Worm (Caenorhabditis elegans) whole organism, L1 larva: Measurements from ENCODE around the gene acsd-1.

Experiments used
- C04F5.9 ChIP-seq: sonication (generic microtip); optimal IDR thresholded peaks from 2 replicates; lab custom pipeline; 2016; ENCODE audit warnings: missing genetic modification characterization, missing compliant biosample characterization
- C16A3.4 ChIP-seq: fragments of 150-350 bp; optimal IDR thresholded peaks from 2 replicates; lab custom pipeline; 2014; ENCODE audit warnings: missing biosample characterization, missing genetic modification characterization
- Y116A8C.19 ChIP-seq: sonication (generic microtip); optimal IDR thresholded peaks from 2 replicates; lab custom pipeline; 2016; ENCODE audit warnings: missing compliant biosample characterization, missing genetic modification characterization, borderline replicate concordance
- aha-1 ChIP-seq: fragments of 150-350 bp; optimal IDR thresholded peaks from 2 replicates; lab custom pipeline; 2014; ENCODE audit warnings: missing biosample characterization, missing genetic modification characterization
- aly-2 ChIP-seq: fragments of 150-350 bp; optimal IDR thresholded peaks from 2 replicates; lab custom pipeline; 2014; ENCODE audit warnings: missing biosample characterization, missing genetic modification characterization
- ceh-82 ChIP-seq, 3 experiments: fragments of 150-350 bp in 1 of 3; sonication (generic microtip) in 2 of 3; optimal IDR thresholded peaks; 2 replicates each; lab custom pipeline; 2014 to 2017; ENCODE audit warnings: missing biosample characterization in 3 of 3, missing genetic modification characterization in 3 of 3
- ceh-90 ChIP-seq: sonication (generic microtip); optimal IDR thresholded peaks from 2 replicates; lab custom pipeline; 2016; ENCODE audit warnings: missing genetic modification characterization, missing compliant biosample characterization
- dsc-1 ChIP-seq: sonication (generic microtip); optimal IDR thresholded peaks from 2 replicates; lab custom pipeline; 2016; ENCODE audit warnings: mild to moderate bottlenecking, missing genetic modification characterization, missing compliant biosample characterization
- efl-1 ChIP-seq, 4 experiments: fragments of 150-350 bp; optimal IDR thresholded peaks in 3 of 4; peaks in 1 of 4; 1 replicate in 1 of 4; 2 replicates in 3 of 4; lab custom pipeline; 2014; ENCODE audit warnings: missing biosample characterization in 2 of 4, missing genetic modification characterization in 2 of 4, missing genetic modification reagents in 2 of 4
- efl-3 ChIP-seq: fragments of 200-800 bp; sonication (Bioruptor generic); optimal IDR thresholded peaks from 2 replicates; lab custom pipeline; 2018; ENCODE audit warnings: mild to moderate bottlenecking, missing genetic modification characterization, missing compliant biosample characterization
- egl-27 ChIP-seq, 2 experiments: fragments of 150-350 bp in 1 of 2; sonication (generic microtip); optimal IDR thresholded peaks; 3 replicates each; lab custom pipeline; 2017 to 2018; ENCODE audit warnings: missing biosample characterization in 2 of 2, missing genetic modification characterization in 2 of 2, missing genetic modification reagents in 2 of 2
- elt-3 ChIP-seq, 6 experiments: fragments of 150-350 bp in 1 of 6; sonication (generic microtip); optimal IDR thresholded peaks; 2 replicates each; lab custom pipeline; 2017 to 2018; ENCODE audit warnings: missing biosample characterization in 6 of 6, missing genetic modification characterization in 6 of 6, inconsistent platforms in 1 of 6
- fkh-4 ChIP-seq: sonication (generic microtip); optimal IDR thresholded peaks from 2 replicates; lab custom pipeline; 2016; ENCODE audit warnings: missing compliant biosample characterization, missing genetic modification characterization, borderline replicate concordance
- fkh-8 ChIP-seq: sonication (generic microtip); optimal IDR thresholded peaks from 2 replicates; lab custom pipeline; 2016; ENCODE audit warnings: mild to moderate bottlenecking, missing genetic modification characterization, missing compliant biosample characterization
- fos-1 ChIP-seq: fragments of 150-350 bp; optimal IDR thresholded peaks from 2 replicates; lab custom pipeline; 2014; ENCODE audit warnings: missing biosample characterization, missing genetic modification characterization
- hpl-2 ChIP-seq: fragments of 150-350 bp; optimal IDR thresholded peaks from 2 replicates; lab custom pipeline; 2014; ENCODE audit warnings: missing biosample characterization, missing genetic modification reagents, missing genetic modification characterization
- irx-1 ChIP-seq: sonication (generic microtip); optimal IDR thresholded peaks from 2 replicates; lab custom pipeline; 2016; ENCODE audit warnings: missing genetic modification characterization, missing compliant biosample characterization
- jun-1 ChIP-seq: fragments of 150-350 bp; optimal IDR thresholded peaks from 2 replicates; lab custom pipeline; 2014; ENCODE audit warnings: missing biosample characterization, missing genetic modification reagents, missing genetic modification characterization
- lin-15B ChIP-seq: fragments of 150-350 bp; sonication (generic microtip); optimal IDR thresholded peaks from 3 replicates; lab custom pipeline; 2014; ENCODE audit warnings: missing biosample characterization, missing genetic modification characterization
- lin-39 ChIP-seq: fragments of 150-350 bp; optimal IDR thresholded peaks from 2 replicates; lab custom pipeline; 2014; ENCODE audit warnings: missing biosample characterization, missing genetic modification reagents, missing genetic modification characterization
- lir-3 ChIP-seq: sonication (generic microtip); optimal IDR thresholded peaks from 2 replicates; lab custom pipeline; 2016; ENCODE audit warnings: mild to moderate bottlenecking, missing genetic modification characterization, moderate library complexity, missing compliant biosample characterization; ENCODE audit not compliant: poor library complexity
- lsy-2 ChIP-seq, 2 experiments: fragments of 150-350 bp; optimal IDR thresholded peaks; 2 replicates each; lab custom pipeline; 2014; ENCODE audit warnings: missing biosample characterization in 2 of 2, missing genetic modification characterization in 2 of 2
- mef-2 ChIP-seq: fragments of 150-350 bp; optimal IDR thresholded peaks from 2 replicates; lab custom pipeline; 2014; ENCODE audit warnings: missing biosample characterization, missing genetic modification characterization
- mep-1 ChIP-seq: fragments of 150-350 bp; optimal IDR thresholded peaks from 2 replicates; lab custom pipeline; 2014; ENCODE audit warnings: missing biosample characterization, missing genetic modification characterization
- nhr-19 ChIP-seq: fragments of 200-800 bp; sonication (Bioruptor generic); conservative IDR thresholded peaks from 2 replicates; pipeline ENCODE4 v1.3.6; 2022; ENCODE audit warnings: missing genetic modification characterization, missing compliant biosample characterization
- nhr-20 ChIP-seq: sonication (generic microtip); optimal IDR thresholded peaks from 2 replicates; lab custom pipeline; 2016; ENCODE audit warnings: mild to moderate bottlenecking, missing genetic modification characterization, missing compliant biosample characterization
- nhr-47 ChIP-seq: sonication (generic microtip); optimal IDR thresholded peaks from 2 replicates; lab custom pipeline; 2016; ENCODE audit warnings: mild to moderate bottlenecking, missing genetic modification characterization, moderate library complexity, missing compliant biosample characterization
- nhr-77 ChIP-seq: fragments of 150-350 bp; optimal IDR thresholded peaks from 2 replicates; lab custom pipeline; 2014; ENCODE audit warnings: missing biosample characterization, missing genetic modification characterization
- nhr-84 ChIP-seq: sonication (generic microtip); optimal IDR thresholded peaks from 2 replicates; lab custom pipeline; 2017; ENCODE audit warnings: missing biosample characterization, missing genetic modification characterization
- nhr-85 ChIP-seq: sonication (generic microtip); peaks from one replicate; lab custom pipeline; 2016; ENCODE audit warnings: missing genetic modification characterization, inconsistent platforms, missing compliant biosample characterization
- pax-3 ChIP-seq: fragments of 200-800 bp; sonication (Bioruptor generic); optimal IDR thresholded peaks from 2 replicates; lab custom pipeline; 2018; ENCODE audit warnings: mild to moderate bottlenecking, missing genetic modification characterization, moderate library complexity, missing compliant biosample characterization
- rnt-1 ChIP-seq: sonication (generic microtip); optimal IDR thresholded peaks from 2 replicates; lab custom pipeline; 2016; ENCODE audit warnings: mild to moderate bottlenecking, missing genetic modification characterization, moderate library complexity, missing compliant biosample characterization
- skn-1 ChIP-seq: fragments of 150-350 bp; optimal IDR thresholded peaks from 2 replicates; lab custom pipeline; 2014; ENCODE audit warnings: missing biosample characterization, missing genetic modification characterization
- snpc-4 ChIP-seq: fragments of 150-350 bp; optimal IDR thresholded peaks from 2 replicates; lab custom pipeline; 2014; ENCODE audit warnings: missing biosample characterization, missing genetic modification characterization
- sox-4 ChIP-seq: sonication (generic microtip); optimal IDR thresholded peaks from 2 replicates; lab custom pipeline; 2016; ENCODE audit warnings: missing genetic modification characterization, missing compliant biosample characterization
- swsn-7 ChIP-seq: sonication (generic microtip); optimal IDR thresholded peaks from 2 replicates; lab custom pipeline; 2016; ENCODE audit warnings: missing genetic modification characterization, missing compliant biosample characterization
- tbx-2 ChIP-seq: sonication (generic microtip); optimal IDR thresholded peaks from 2 replicates; lab custom pipeline; 2016; ENCODE audit warnings: missing genetic modification characterization, missing compliant biosample characterization
- unc-30 ChIP-seq: sonication (generic microtip); optimal IDR thresholded peaks from 2 replicates; lab custom pipeline; 2017; ENCODE audit warnings: missing biosample characterization, missing genetic modification characterization
- unc-98 ChIP-seq: fragments of 200-800 bp; sonication (Bioruptor generic); IDR thresholded peaks from 2 replicates; pipeline ENCODE4 v1.3.6; 2022; ENCODE audit warnings: missing genetic modification characterization, missing compliant biosample characterization
- zip-4 ChIP-seq: fragments of 200-800 bp; sonication (Bioruptor generic); optimal IDR thresholded peaks from 2 replicates; lab custom pipeline; 2018; ENCODE audit warnings: mild to moderate bottlenecking, missing genetic modification characterization, moderate library complexity, missing compliant biosample characterization

acsd-1 gene

DNA sequence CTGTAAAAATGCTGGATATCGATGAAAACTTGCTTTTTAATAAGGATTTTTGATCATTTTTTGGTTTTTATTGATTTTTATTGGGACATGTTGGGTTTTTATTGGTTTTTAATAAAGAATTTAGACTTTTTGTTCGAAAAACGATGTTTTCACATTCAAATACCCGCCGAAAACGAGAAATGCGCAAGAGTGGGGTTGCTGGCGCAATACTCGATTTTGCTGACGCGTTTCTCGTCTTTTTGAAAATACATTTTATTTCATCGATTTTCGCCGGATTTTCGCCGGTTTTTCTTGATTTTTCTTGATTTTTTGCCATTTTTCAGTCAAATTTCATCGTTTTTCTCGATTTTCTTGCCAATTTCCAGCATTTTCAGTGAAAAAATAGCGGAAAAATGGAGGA lies 26.5 kb downstream of the acsd-1 start, which contains the start of gene smr-1 (continued):
- no peak for TF ChIP-seq nhr-84 (tag; lab: Kevin White, UChicago)
- no peak for TF ChIP-seq lir-3 (tag; lab: Kevin White, UChicago)
- TF ChIP-seq unc-30 (tag; lab: Kevin White, UChicago) = no peak
- no peak for TF ChIP-seq unc-98
- peak; percentile 81 for TF ChIP-seq fos-1 (tag; lab: Kevin White, UChicago)
- TF ChIP-seq aha-1 = peak; percentile 24
- no peak for TF ChIP-seq egl-27 (tag; optimal IDR thresholded peaks at IDR 0.05; lab: Kevin White, UChicago)
- TF ChIP-seq nhr-47 (tag; lab: Kevin White, UChicago) = peak; percentile 95
- TF ChIP-seq aly-2 (tag; lab: Kevin White, UChicago) = peak; percentile 85
- TF ChIP-seq ceh-90 = no peak
- peak; percentile 76 for TF ChIP-seq C16A3.4 (tag; lab: Kevin White, UChicago)
- TF ChIP-seq elt-3 (tag; optimal IDR thresholded peaks at IDR 0.05; lab: Kevin White, UChicago) = peak in 2 of 6 experiments; percentile 69 to 74
- no peak for TF ChIP-seq mef-2
- peak; percentile 94 for TF ChIP-seq ceh-82 (tag; optimal IDR thresholded peaks at IDR 0.05; lab: Kevin White, UChicago)
- peak; percentile 73 for TF ChIP-seq nhr-77 (tag; lab: Kevin White, UChicago)
- peak; percentile 79 for TF ChIP-seq skn-1 (tag; lab: Kevin White, UChicago)
- peak; percentile 97 for TF ChIP-seq mep-1
- peak; percentile 53 for TF ChIP-seq fkh-4 (tag; lab: Kevin White, UChicago)
- TF ChIP-seq hpl-2 (GFP tag; lab: Kevin White, UChicago) = peak; percentile 28
- TF ChIP-seq zip-4 (GFP tag; lab: Kevin White, UChicago) = peak; percentile 77
- peak; percentile 86 for TF ChIP-seq dsc-1 (tag; lab: Kevin White, UChicago)
- no peak for TF ChIP-seq Y116A8C.19 (tag; lab: Kevin White, UChicago)
- peak; percentile 94 for TF ChIP-seq nhr-85 (tag; lab: Kevin White, UChicago)
- peak; percentile 79 for TF ChIP-seq jun-1 (tag; lab: Kevin White, UChicago)
- TF ChIP-seq sox-4 (tag; lab: Kevin White, UChicago) = peak; percentile 51
- peak; percentile 84 for TF ChIP-seq irx-1 (tag; lab: Kevin White, UChicago)
- peak; percentile 71 for TF ChIP-seq pax-3 (tag; lab: Kevin White, UChicago)
- peak; percentile 81 for TF ChIP-seq fkh-8 (tag; lab: Kevin White, UChicago)
- TF ChIP-seq snpc-4 (tag; lab: Kevin White, UChicago) = peak; percentile 59
- TF ChIP-seq swsn-7 = peak; percentile 87
- TF ChIP-seq nhr-19 (GFP tag; lab: Robert Waterston, UW) = peak; percentile 89
- TF ChIP-seq rnt-1 (tag; lab: Kevin White, UChicago) = peak; percentile 95
- peak; percentile 37 for TF ChIP-seq C04F5.9 (tag; lab: Kevin White, UChicago)
- peak; percentile 92 to 93 for TF ChIP-seq lsy-2 (tag; optimal IDR thresholded peaks at IDR 0.05; lab: Kevin White, UChicago)
- peak; percentile 84 for TF ChIP-seq nhr-20 (tag; lab: Kevin White, UChicago)
- TF ChIP-seq lin-15B (tag; lab: Kevin White, UChicago) = peak; percentile 70
- TF ChIP-seq efl-3 (GFP tag; lab: Kevin White, UChicago) = peak; percentile 23
- TF ChIP-seq tbx-2 (tag; lab: Kevin White, UChicago) = peak; percentile 85
- TF ChIP-seq lin-39 (tag; lab: Kevin White, UChicago) = peak; percentile 92
- TF ChIP-seq, all 84 proteins: peak for 60

ce11 chrIII:1144816-1145215 lies 28.6 kb downstream of the acsd-1 start:
- TF ChIP-seq tbx-2 (tag; lab: Kevin White, UChicago) (no peak), efl-1 (optimal IDR thresholded peaks at IDR 0.05; lab: Kevin White, UChicago) (no peak), efl-1 (GFP tag; optimal IDR thresholded peaks at IDR 0.05 in 1 of 2; lab: Kevin White, UChicago) (peak in 1 of 2 experiments; percentile 76)
- TF ChIP-seq, all 84 proteins: peak for 1
